Fruit fly (Drosophila melanogaster) whole organism, adult: Measurements from ENCODE around the gene SA1.

Experiments used
- CG12768 ChIP-seq: fragments of 200-800 bp; sonication (Bioruptor generic); optimal IDR thresholded peaks from 2 replicates; lab custom pipeline; 2017; ENCODE audit warnings: missing biosample characterization, missing genetic modification characterization, mild to moderate bottlenecking, moderate library complexity, missing genetic modification reagents
- Hr96 ChIP-seq: fragments of 200-800 bp; sonication (Bioruptor generic); optimal IDR thresholded peaks from 2 replicates; lab custom pipeline; 2016; ENCODE audit warnings: missing biosample characterization, missing genetic modification characterization
- ovo ChIP-seq: fragments of 200-800 bp; sonication (Bioruptor generic); optimal IDR thresholded peaks from 2 replicates; lab custom pipeline; 2016; ENCODE audit warnings: missing biosample characterization, missing genetic modification characterization
- tj ChIP-seq: fragments of 200-800 bp; sonication (Bioruptor generic); optimal IDR thresholded peaks from 3 replicates; lab custom pipeline; 2017; ENCODE audit warnings: missing biosample characterization, mild to moderate bottlenecking, missing genetic modification characterization, moderate library complexity

- no peak for TF ChIP-seq ovo (GFP tag; lab: Kevin White, UChicago)
- TF ChIP-seq CG12768 (GFP tag; lab: Kevin White, UChicago), result no peak
- no peak for TF ChIP-seq Hr96 (GFP tag; lab: Kevin White, UChicago)
- no peak for TF ChIP-seq tj
These were observed 8.5 kb upstream of the SA1 start for dm6 chr2L:6941731-6942130.
